Fruit fly (Drosophila melanogaster): ENCODE measurements around the gene CG8173.

Gene CG8173

DNA sequence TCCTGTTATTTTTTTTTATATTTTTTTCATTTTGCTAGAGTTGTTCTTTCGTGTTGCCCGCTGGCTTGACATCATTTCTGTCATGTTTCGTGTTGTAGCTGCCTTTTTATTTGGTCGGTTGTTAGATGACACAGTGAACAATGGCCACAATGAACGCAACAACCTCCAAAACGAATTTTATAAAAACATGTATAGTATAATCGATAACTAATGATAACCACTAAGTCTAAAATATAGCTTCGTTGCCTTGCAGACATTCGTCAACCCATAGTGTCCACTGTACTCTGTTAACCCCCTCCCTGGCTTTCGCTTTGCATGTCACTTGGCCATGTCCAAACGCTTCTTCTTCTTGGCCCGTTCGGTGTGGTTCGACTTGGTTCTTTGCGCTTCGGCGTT is 4.3 kb upstream of the CG8173 start:
- TF ChIP-seq CG8478 (optimal IDR thresholded peaks at IDR 0.05) (no peak), CTCF (optimal IDR thresholded peaks at IDR 0.05) (no peak)

DNA sequence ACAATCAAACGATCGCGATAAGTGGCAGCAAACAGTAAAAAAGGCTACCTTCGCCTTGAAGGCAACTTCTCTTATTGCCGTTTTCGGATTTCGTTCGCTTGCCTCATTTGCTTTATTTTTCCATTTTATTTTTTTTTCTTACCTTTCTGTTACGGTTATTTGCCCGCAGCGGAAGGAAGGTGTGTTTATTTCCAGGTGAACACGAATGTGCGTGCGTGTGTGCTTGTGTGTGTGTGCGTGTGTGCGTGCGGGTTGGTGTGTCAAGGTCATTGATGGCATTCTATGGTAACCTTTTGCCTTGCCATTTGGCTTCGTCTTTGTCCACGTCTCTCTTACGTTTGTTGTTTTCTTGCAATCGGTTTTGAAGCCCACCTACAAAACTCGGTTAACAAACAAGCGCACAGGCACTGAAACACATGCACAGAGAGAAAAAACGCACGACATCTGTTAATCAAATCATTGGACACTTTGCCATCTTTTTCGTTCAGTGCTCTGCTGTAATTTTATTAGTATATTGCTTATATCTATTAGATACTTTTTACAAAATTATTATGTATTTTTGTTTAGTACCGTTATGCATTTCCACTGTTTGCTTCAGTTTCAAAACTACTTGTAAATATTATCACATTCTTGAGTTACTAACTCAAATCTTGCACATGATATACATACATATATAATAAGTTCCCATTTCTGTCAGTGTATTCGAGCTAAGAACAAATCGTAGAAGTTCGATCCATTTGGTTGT is 3.7 kb upstream of the CG8173 start:
- no peak for TF ChIP-seq CTCF (optimal IDR thresholded peaks at IDR 0.05)
- no peak for TF ChIP-seq CG8478 (optimal IDR thresholded peaks at IDR 0.05)

dm6 chrX:17712466-17712865 is 3.0 kb upstream of the CG8173 start:
- TF ChIP-seq CTCF (optimal IDR thresholded peaks at IDR 0.05), result no peak

DNA sequence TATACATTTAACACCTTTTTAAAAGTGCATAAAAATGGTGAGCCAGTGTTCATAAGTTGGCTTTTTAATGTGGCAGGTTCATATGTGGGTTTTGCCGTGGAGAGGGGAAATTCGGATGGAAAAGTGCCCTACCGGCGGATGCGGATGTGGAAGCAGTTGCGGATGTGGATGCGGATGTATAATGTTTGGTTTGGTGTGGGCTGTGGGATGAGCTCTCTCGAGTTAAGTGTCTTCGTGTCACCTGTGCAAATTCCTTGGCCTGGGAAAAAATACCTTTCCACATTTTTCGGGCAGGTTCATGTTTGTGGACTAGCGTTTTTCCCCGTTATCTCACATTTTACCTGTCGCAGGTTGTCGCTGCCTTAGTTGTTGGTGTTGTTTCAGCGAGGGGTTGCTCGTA is 2.5 kb upstream of the CG8173 start:
- TF ChIP-seq CTCF (optimal IDR thresholded peaks at IDR 0.05), result no peak
- TF ChIP-seq CG8478 (optimal IDR thresholded peaks at IDR 0.05), result no peak

DNA sequence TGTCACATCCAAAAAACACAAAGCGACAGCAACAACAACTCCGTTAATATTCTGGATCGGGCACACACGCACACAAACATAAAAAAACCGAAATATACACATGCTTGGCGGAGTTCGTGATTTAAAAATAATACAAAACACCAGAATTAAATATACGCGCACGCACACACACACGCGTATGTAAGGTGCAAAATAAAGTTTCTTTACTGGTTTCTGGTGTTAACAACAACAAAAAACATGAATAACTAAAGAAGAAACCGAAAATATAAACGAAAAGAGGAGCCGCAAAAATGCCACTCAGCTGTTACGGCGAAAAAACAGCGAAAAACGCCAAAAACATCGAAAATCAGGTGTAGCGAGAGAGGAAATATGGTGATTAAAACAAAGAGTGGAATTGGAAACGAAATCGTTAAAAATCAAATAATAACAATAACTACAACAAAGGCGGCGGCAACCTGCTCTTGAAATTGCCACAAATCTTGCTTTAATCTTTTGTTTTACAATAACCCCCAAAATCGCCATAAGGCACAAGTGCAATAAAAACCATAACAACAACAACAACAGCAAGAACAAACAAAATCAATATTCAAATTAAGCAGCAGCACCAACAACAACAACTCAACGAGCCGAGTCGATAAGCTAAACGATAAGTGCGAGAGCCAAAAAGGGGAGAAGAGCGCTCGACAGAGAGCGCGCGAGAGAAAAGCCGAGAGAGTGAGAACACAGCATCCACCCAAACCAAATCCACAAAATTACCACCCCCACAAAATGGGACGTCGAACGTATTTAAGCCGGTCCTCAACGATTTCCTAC is 1.0 kb upstream of the CG8173 start:
- TF ChIP-seq CTCF (optimal IDR thresholded peaks at IDR 0.05) (no peak), CG8478 (optimal IDR thresholded peaks at IDR 0.05) (no peak)

DNA sequence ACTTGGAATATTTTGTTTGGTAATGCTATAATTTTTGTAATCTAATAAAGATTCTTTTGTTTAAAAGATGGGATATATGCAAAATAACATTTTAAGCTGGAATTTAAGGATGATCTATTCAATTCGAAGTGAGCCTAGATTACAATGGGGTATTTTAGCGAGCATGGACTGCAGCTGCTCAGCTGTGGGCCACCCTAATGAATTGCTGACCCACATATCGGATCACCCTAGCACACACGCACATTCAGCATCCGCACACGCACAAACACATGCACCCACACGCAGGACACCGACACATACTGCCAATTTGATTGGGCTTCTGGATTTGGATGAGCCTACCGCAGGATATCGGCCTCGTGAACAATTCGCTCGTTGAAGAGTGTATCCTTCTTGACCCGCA is 610 bp downstream of the CG8173 start:
- no peak for TF ChIP-seq CTCF (optimal IDR thresholded peaks at IDR 0.05)
- no peak for TF ChIP-seq CG8478 (optimal IDR thresholded peaks at IDR 0.05)

DNA sequence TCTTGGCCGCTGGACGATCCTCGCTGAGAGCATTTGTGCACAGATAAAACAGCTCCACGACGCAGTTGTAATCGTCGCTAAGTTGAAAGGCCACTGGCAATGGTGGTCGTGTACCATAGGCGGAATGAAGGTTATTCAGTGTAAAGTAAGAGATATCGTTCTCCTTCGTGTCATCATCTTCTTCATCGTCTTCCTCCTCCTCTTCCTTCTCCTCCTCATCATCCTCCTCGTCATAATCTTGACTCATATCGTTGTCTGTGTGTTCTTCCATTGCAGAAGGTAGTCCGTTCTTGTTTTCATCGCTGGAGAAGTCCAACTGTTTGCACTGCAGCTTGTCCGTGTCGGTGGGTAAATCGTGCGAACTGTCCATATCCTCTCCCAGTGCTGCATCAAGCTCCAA is 1.8 kb downstream of the CG8173 start:
- no peak for TF ChIP-seq CG8478 (optimal IDR thresholded peaks at IDR 0.05)
- TF ChIP-seq CTCF (optimal IDR thresholded peaks at IDR 0.05), result no peak

DNA sequence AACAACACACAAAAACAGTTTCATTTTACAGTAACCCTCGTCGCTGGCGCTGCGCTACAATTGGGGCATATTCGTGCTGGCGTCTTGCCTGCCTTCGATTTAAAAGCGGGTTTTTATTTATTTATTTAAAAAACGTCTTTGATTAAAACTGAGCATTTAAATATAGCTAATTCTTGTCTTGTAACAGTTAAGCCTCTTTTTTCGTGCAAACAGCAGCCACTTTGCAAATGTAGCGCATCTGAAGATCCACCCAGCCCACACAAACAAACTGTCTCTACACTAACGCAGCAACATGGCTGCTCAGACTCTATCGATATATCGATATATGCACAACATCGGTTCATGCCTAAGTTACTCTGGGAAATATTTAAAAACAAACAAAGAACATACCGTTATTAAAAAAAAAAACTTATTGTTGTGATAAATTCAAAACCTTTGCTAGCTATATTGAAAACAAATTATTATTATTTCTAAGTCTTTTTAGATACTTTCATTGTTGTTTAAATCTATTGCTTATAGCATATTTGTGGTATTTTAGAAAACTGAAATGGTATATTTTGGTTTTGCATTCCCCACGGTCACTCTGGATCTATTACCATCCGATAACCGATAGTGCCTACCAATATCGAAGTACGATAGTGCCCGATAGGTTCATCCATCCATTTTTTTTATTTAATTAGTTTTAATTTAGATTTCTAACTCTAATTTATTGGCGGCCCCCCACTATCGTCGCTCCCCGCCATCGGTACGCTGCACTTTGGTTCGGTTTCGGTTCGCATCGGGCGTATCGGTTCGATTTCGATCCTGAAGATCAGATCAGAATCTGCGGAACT is 6.5 kb downstream of the CG8173 start, which contains the start of the genes CG8188 and par-6:
Gene CG8188, minus strand, starts transcription at position 287 of the 833 bp plus-strand sequence.
Gene par-6, plus strand, starts transcription at position 615 of the 833 bp plus-strand sequence.
- TF ChIP-seq CG8478 (optimal IDR thresholded peaks at IDR 0.05) (no peak), CTCF (optimal IDR thresholded peaks at IDR 0.05) (no peak)

DNA sequence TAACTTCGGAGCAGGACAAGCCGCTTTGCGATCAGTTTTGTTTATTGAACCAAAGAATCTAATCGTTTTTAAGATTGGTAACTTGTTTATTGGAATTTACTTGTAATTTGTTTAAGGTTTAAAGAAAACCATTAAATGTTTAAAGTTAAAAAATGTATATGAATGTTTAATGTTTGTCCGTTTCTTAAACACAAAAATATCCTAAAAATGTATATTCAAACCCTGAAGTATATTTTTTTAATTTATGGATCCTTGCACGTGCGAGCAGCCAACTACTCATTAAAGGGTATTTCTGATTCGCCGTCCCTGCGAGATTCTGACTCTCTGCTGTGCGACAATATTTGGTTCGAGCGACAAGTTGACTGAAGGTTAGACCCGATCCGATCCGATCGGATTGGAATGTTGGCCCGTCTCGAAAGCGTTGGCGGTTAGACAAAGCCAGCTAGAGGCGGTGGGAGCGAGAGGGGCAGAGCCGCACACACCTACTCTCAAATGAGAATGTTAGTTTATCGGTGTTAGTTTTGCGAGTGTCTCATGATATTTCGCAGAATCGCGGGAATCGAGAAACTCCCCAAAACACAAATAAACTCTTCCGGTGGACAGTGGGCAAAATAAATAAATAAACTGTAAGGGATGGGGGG is 10.5 kb downstream of the CG8173 start:
- no peak for TF ChIP-seq CG8478 (optimal IDR thresholded peaks at IDR 0.05)
- TF ChIP-seq CTCF (optimal IDR thresholded peaks at IDR 0.05), result no peak

dm6 chrX:17698436-17698835 is 11.0 kb downstream of the CG8173 start, which contains the start of gene chas:
Gene chas, minus strand, starts transcription at chrX:17698730.
- TF ChIP-seq CG8478 (optimal IDR thresholded peaks at IDR 0.05) (no peak), CTCF (optimal IDR thresholded peaks at IDR 0.05) (no peak)

DNA sequence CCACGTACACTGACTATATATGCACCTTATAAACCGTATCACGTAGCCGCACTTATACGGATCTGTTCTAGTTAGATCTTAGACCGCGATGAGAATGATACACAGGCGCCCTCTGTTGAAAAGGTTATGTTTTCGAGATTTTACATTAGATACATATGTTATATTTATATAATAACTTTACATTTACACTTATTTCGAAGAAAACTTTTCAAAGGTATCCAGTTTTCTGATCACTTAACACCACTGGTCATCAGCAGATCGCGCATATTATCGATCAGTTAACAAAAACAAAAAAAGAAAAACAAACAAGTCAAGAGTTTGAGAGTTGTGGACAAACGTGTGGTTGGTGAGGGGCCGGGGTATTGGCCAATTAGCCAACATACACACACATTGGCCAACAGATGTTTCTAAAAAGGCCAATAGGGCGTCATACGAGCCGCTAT is 11.7 kb downstream of the CG8173 start:
- peak; percentile 69 to 83 for TF ChIP-seq CTCF (optimal IDR thresholded peaks at IDR 0.05)
- no peak for TF ChIP-seq CG8478 (optimal IDR thresholded peaks at IDR 0.05)

DNA sequence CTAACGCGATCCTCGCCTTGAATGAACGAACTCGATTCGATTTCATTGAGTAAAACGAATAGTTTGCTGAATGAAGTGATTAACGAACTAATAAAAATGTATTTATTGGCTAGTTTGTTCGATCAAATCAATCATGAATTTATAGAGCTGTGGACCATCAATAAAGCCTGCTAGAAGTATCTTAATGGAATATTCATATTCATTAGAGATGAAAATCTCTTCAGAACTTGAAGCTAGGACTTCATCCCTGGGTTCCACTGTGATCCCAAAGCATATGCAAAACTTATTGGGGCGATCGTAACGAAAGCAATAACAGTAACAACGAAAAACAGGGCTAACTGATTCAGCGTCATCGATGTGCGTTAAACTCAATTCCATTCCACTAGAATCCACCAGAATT is 12.2 kb downstream of the CG8173 start:
- no peak for TF ChIP-seq CTCF (optimal IDR thresholded peaks at IDR 0.05)

DNA sequence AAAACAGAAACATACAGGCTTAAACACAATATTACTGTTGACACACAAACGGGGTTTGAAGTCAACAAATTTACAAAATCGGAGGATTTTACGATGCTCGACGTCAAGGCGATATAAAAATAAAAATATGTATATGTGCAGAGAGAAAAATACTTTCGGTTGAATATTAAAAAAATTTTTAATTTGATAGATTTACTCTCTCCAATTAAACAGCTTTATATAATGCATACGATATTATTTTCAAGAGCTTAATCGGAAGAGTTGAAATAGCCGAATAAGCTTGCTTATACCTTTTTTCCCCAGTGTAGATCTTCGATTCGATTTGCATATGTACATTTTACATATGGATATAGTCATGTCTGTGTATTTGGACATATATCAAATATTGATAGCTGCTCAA is 12.8 kb downstream of the CG8173 start:
- TF ChIP-seq CG8478 (optimal IDR thresholded peaks at IDR 0.05), result no peak

DNA sequence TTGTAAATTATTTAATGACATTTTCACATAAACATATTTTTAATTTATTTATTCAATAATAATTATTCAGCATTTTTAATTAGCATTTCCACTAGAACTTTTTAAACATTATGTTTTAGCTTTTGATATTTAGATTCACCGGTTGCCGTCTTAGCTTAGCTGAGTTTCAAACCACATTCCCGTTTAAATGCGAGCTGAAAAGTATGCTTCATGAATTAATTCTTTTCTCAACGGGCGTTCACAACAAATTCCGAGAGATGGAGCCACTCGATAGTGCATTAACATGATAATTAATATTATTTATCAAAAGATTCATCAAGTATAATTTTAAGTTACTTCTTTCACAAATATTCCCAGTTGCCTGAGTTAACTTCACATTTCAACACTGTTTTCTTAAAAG is 13.8 kb downstream of the CG8173 start:
- TF ChIP-seq CG8478 (optimal IDR thresholded peaks at IDR 0.05), result no peak
- peak; percentile 69 to 90 for TF ChIP-seq CTCF (optimal IDR thresholded peaks at IDR 0.05)

Data from S2 (cell line).